Worm (Caenorhabditis elegans) whole organism, L4 larva: Measurements from ENCODE around the gene F07B10.7.

Experiments
- F10B5.3 ChIP-seq: sonication (generic microtip); optimal IDR thresholded peaks from 2 replicates; lab custom pipeline; 2016; ENCODE audit warnings: mild to moderate bottlenecking, missing genetic modification characterization, missing compliant biosample characterization
- F26F4.8 ChIP-seq: fragments of 200-800 bp; sonication (Bioruptor generic); conservative IDR thresholded peaks from 2 replicates; pipeline ENCODE4 v1.3.6; 2022; ENCODE audit warnings: missing genetic modification characterization, missing compliant biosample characterization
- T26A8.4 ChIP-seq: fragments of 200-800 bp; sonication (Bioruptor generic); IDR thresholded peaks from 2 replicates; pipeline ENCODE4 v1.3.6; 2022; ENCODE audit warnings: missing genetic modification characterization, missing compliant biosample characterization
- Y75B8A.6 ChIP-seq: fragments of 200-800 bp; sonication (Bioruptor generic); IDR thresholded peaks from 2 replicates; pipeline ENCODE4 v1.3.6; 2022; ENCODE audit warnings: missing genetic modification reagents, missing genetic modification characterization, missing compliant biosample characterization
- aha-1 ChIP-seq: fragments of 150-350 bp; peaks from one replicate; lab custom pipeline; 2014; ENCODE audit warnings: missing biosample characterization, missing genetic modification characterization
- ceh-20 ChIP-seq: fragments of 200-800 bp; sonication (Bioruptor generic); IDR thresholded peaks from 2 replicates; pipeline ENCODE4 v1.3.6; 2022; ENCODE audit warnings: missing genetic modification reagents, missing genetic modification characterization, missing compliant biosample characterization
- ceh-44 ChIP-seq: fragments of 200-800 bp; sonication (Bioruptor generic); IDR thresholded peaks from 2 replicates; pipeline ENCODE4 v1.3.6; 2022; ENCODE audit warnings: missing genetic modification reagents, missing genetic modification characterization, missing compliant biosample characterization
- ceh-82 ChIP-seq: sonication (generic microtip); optimal IDR thresholded peaks from 2 replicates; lab custom pipeline; 2017; ENCODE audit warnings: missing biosample characterization, missing genetic modification characterization
- daf-16 ChIP-seq, 3 experiments: sonication (generic microtip); optimal IDR thresholded peaks; 2 replicates each; lab custom pipeline; 2016 to 2017; ENCODE audit warnings: missing genetic modification characterization in 3 of 3, missing genetic modification reagents in 3 of 3, mild to moderate bottlenecking in 2 of 3, missing compliant biosample characterization in 2 of 3, missing biosample characterization in 1 of 3, moderate library complexity in 1 of 3
- daf-19 ChIP-seq: fragments of 200-800 bp; sonication (Bioruptor generic); conservative IDR thresholded peaks from 2 replicates; pipeline ENCODE4 v1.3.6; 2022; ENCODE audit warnings: missing genetic modification characterization, missing compliant biosample characterization
- dmd-9 ChIP-seq: fragments of 200-800 bp; sonication (Bioruptor generic); IDR thresholded peaks from 2 replicates; pipeline ENCODE4 v1.3.6; 2022; ENCODE audit warnings: missing genetic modification reagents, missing genetic modification characterization, missing compliant biosample characterization
- dpl-1 ChIP-seq: fragments of 150-350 bp; optimal IDR thresholded peaks from 2 replicates; lab custom pipeline; 2014; ENCODE audit warnings: missing biosample characterization, missing genetic modification reagents, missing genetic modification characterization
- dve-1 ChIP-seq: sonication (generic microtip); optimal IDR thresholded peaks from 2 replicates; lab custom pipeline; 2017; ENCODE audit warnings: antibody characterized with exemption, mild to moderate bottlenecking, missing genetic modification characterization, missing compliant biosample characterization; ENCODE audit not compliant: insufficient read depth
- hif-1 ChIP-seq, 2 experiments: sonication (generic microtip); optimal IDR thresholded peaks; 2 replicates each; lab custom pipeline; 2016 to 2017; ENCODE audit warnings: missing compliant biosample characterization in 2 of 2, missing genetic modification characterization in 2 of 2, missing genetic modification reagents in 2 of 2, missing genotype in 2 of 2, mild to moderate bottlenecking in 1 of 2
- hlh-11 ChIP-seq: fragments of 200-800 bp; sonication (Bioruptor generic); optimal IDR thresholded peaks from 2 replicates; lab custom pipeline; 2018; ENCODE audit warnings: mild to moderate bottlenecking, missing genetic modification characterization, missing compliant biosample characterization
- lim-7 ChIP-seq: fragments of 200-800 bp; sonication (Bioruptor generic); IDR thresholded peaks from 2 replicates; pipeline ENCODE4 v1.3.6; 2022; ENCODE audit warnings: missing genetic modification characterization, missing compliant biosample characterization
- lin-15B ChIP-seq: fragments of 150-350 bp; sonication (generic microtip); optimal IDR thresholded peaks from 3 replicates; lab custom pipeline; 2014; ENCODE audit warnings: missing biosample characterization, missing genetic modification characterization
- lin-29 ChIP-seq: fragments of 200-800 bp; sonication (Bioruptor generic); IDR thresholded peaks from 2 replicates; pipeline ENCODE4 v1.3.6; 2022; ENCODE audit warnings: missing genetic modification reagents, missing genetic modification characterization, missing compliant biosample characterization
- lin-39 ChIP-seq: fragments of 150-350 bp; optimal IDR thresholded peaks from 2 replicates; lab custom pipeline; 2014; ENCODE audit warnings: missing biosample characterization, missing genetic modification reagents, missing genetic modification characterization
- lsy-2 ChIP-seq, 2 experiments: fragments of 150-350 bp in 1 of 2; sonication (generic microtip) in 1 of 2; optimal IDR thresholded peaks; 2 replicates each; lab custom pipeline; 2014 to 2017; ENCODE audit warnings: missing biosample characterization in 2 of 2, missing genetic modification characterization in 2 of 2
- mdl-1 ChIP-seq, 2 experiments: fragments of 150-350 bp in 1 of 2; sonication (generic microtip) in 1 of 2; optimal IDR thresholded peaks; 2 replicates each; lab custom pipeline; 2014 to 2017; ENCODE audit warnings: missing biosample characterization in 2 of 2, missing genetic modification characterization in 2 of 2
- mes-2 ChIP-seq: sonication (generic microtip); optimal IDR thresholded peaks from 2 replicates; lab custom pipeline; 2016; ENCODE audit warnings: missing genotype, mild to moderate bottlenecking, missing genetic modification characterization, missing compliant biosample characterization; ENCODE audit not compliant: poor library complexity, severe bottlenecking
- nhr-11 ChIP-seq: fragments of 150-350 bp; optimal IDR thresholded peaks from 2 replicates; lab custom pipeline; 2014; ENCODE audit warnings: missing biosample characterization, missing genetic modification characterization
- nhr-111 ChIP-seq: fragments of 200-800 bp; sonication (Bioruptor generic); optimal IDR thresholded peaks from 2 replicates; lab custom pipeline; 2018; ENCODE audit warnings: mild to moderate bottlenecking, missing genetic modification characterization, missing compliant biosample characterization
- nhr-28 ChIP-seq: fragments of 150-350 bp; optimal IDR thresholded peaks from 2 replicates; lab custom pipeline; 2014; ENCODE audit warnings: missing biosample characterization, missing genetic modification characterization
- nhr-41 ChIP-seq: fragments of 200-800 bp; sonication (Bioruptor generic); IDR thresholded peaks from 2 replicates; pipeline ENCODE4 v1.3.6; 2022; ENCODE audit warnings: missing genetic modification reagents, missing genetic modification characterization, missing compliant biosample characterization
- nhr-42 ChIP-seq: fragments of 200-800 bp; sonication (Bioruptor generic); IDR thresholded peaks from 2 replicates; pipeline ENCODE4 v1.3.6; 2022; ENCODE audit warnings: missing genetic modification characterization, missing compliant biosample characterization
- nhr-48 ChIP-seq: sonication (generic microtip); optimal IDR thresholded peaks from 2 replicates; lab custom pipeline; 2016; ENCODE audit warnings: mild to moderate bottlenecking, missing genetic modification characterization, missing compliant biosample characterization
- nhr-6 ChIP-seq: fragments of 150-350 bp; optimal IDR thresholded peaks from 2 replicates; lab custom pipeline; 2014; ENCODE audit warnings: missing biosample characterization, missing genetic modification characterization
- nhr-77 ChIP-seq: fragments of 150-350 bp; optimal IDR thresholded peaks from 2 replicates; lab custom pipeline; 2014; ENCODE audit warnings: missing biosample characterization, missing genetic modification characterization
- pqm-1 ChIP-seq: sonication (generic microtip); optimal IDR thresholded peaks from 2 replicates; lab custom pipeline; 2017; ENCODE audit warnings: missing biosample characterization, missing genetic modification characterization
- skn-1 ChIP-seq: fragments of 150-350 bp; optimal IDR thresholded peaks from 2 replicates; lab custom pipeline; 2014; ENCODE audit warnings: missing biosample characterization, missing genetic modification characterization
- tag-97 ChIP-seq: fragments of 200-800 bp; sonication (Bioruptor generic); IDR thresholded peaks from 2 replicates; pipeline ENCODE4 v1.3.6; 2022; ENCODE audit warnings: missing genetic modification characterization, missing compliant biosample characterization
- zip-11 ChIP-seq: fragments of 200-800 bp; sonication (Bioruptor generic); IDR thresholded peaks from 2 replicates; pipeline ENCODE4 v1.3.6; 2022; ENCODE audit warnings: missing genetic modification characterization, missing compliant biosample characterization

Gene F07B10.7

DNA sequence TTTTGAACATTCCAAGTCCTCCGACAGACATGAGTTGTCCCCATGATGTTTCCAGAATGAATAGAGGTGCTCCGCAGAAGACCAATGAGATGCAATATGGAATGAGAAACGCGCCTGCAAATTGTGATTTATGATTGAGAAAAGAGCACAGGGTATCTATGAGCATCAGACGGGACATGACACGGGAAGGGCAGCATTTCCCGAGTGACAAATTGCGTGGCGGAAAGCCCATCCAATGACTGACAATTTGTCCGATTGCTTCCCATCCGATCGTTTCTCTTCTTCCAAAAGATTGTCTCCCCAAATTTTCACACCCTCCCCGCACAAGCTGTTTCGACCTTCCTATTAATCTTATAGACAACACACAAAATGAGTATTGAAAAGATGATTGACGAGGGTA lies 47.3 kb upstream of the F07B10.7 start:
- TF ChIP-seq lin-15B (tag; lab: Kevin White, UChicago), result no peak
- peak; percentile 35 for TF ChIP-seq hlh-11 (tag; lab: Kevin White, UChicago)
- no peak for TF ChIP-seq ceh-44 (GFP tag; lab: Robert Waterston, UW)
- no peak for TF ChIP-seq tag-97 (GFP tag; lab: Robert Waterston, UW)
- TF ChIP-seq skn-1, result no peak
- no peak for TF ChIP-seq nhr-41 (GFP tag; lab: Robert Waterston, UW)
- no peak for TF ChIP-seq ceh-82 (tag; lab: Kevin White, UChicago)
- no peak for TF ChIP-seq lin-29
- TF ChIP-seq F26F4.8 (GFP tag; lab: Robert Waterston, UW), result no peak
- TF ChIP-seq mes-2 (tag; lab: Kevin White, UChicago), result no peak
- no peak for TF ChIP-seq hif-1 (tag; optimal IDR thresholded peaks at IDR 0.05; lab: Kevin White, UChicago)
- TF ChIP-seq F10B5.3 (tag; lab: Kevin White, UChicago), result no peak
- TF ChIP-seq nhr-6 (tag; lab: Kevin White, UChicago), result no peak
- TF ChIP-seq aha-1 (tag; lab: Kevin White, UChicago), result no peak
- no peak for TF ChIP-seq pqm-1 (tag; lab: Kevin White, UChicago)
- TF ChIP-seq daf-16 (GFP tag; optimal IDR thresholded peaks at IDR 0.05; lab: Kevin White, UChicago), result peak in 1 of 2 experiments; percentile 11
- no peak for TF ChIP-seq daf-16 (tag; optimal IDR thresholded peaks at IDR 0.05; lab: Kevin White, UChicago)
- TF ChIP-seq dpl-1 (GFP tag; lab: Kevin White, UChicago), result no peak
- TF ChIP-seq zip-11 (GFP tag; lab: Robert Waterston, UW), result no peak
- no peak for TF ChIP-seq nhr-77
- peak; percentile 47; the same call in 1 of the 2 replicates for TF ChIP-seq ceh-20 (GFP tag; lab: Robert Waterston, UW)
- no peak for TF ChIP-seq Y75B8A.6 (GFP tag; lab: Robert Waterston, UW)
- TF ChIP-seq nhr-48 (tag; lab: Kevin White, UChicago), result no peak
- TF ChIP-seq nhr-11 (tag; lab: Kevin White, UChicago), result peak; percentile 9
- no peak for TF ChIP-seq nhr-111 (GFP tag; lab: Kevin White, UChicago)
- no peak for TF ChIP-seq lim-7 (GFP tag; lab: Robert Waterston, UW)
- TF ChIP-seq, all 104 proteins: peak for 4

ce11 chrV:11304879-11305278 lies 44.4 kb upstream of the F07B10.7 start, which contains the start of gene srh-45:
TSS of gene srh-45 (minus strand) at chrV:11304979.
- no peak for TF ChIP-seq daf-19 (GFP tag; lab: Robert Waterston, UW)
- no peak for TF ChIP-seq daf-16 (GFP tag; optimal IDR thresholded peaks at IDR 0.05; lab: Kevin White, UChicago)
- TF ChIP-seq daf-16 (tag; optimal IDR thresholded peaks at IDR 0.05; lab: Kevin White, UChicago), result no peak
- TF ChIP-seq dmd-9 (GFP tag; lab: Robert Waterston, UW), result no peak
- TF ChIP-seq dve-1 (tag; lab: Kevin White, UChicago), result no peak
- TF ChIP-seq lin-39 (tag; lab: Kevin White, UChicago), result no peak
- peak; percentile 52 for TF ChIP-seq aha-1 (tag; lab: Kevin White, UChicago)
- no peak for TF ChIP-seq lsy-2 (tag; optimal IDR thresholded peaks at IDR 0.05; lab: Kevin White, UChicago)
- no peak for TF ChIP-seq T26A8.4 (GFP tag; lab: Robert Waterston, UW)

DNA sequence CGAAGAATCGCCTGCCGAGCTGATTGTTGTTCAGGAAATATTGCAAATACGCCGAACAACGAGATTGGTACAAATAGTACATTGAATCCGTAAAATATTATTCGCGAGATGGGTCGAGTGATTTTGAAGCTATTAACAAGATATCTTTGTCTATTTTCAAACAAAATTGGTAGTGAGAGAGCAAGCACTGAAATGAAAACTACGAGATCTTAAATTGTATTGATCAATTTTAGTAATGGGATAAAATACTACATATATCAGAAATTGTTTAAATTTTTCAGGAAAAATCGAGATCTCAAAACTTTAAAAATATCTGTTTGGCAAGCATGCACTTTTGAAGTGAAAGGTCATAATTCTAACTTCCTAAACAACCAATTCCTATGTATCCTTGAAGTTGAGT lies 43.7 kb upstream of the F07B10.7 start:
- no peak for TF ChIP-seq mdl-1 (tag; optimal IDR thresholded peaks at IDR 0.05; lab: Kevin White, UChicago)
- TF ChIP-seq aha-1 (tag; lab: Kevin White, UChicago), result peak; percentile 94

DNA sequence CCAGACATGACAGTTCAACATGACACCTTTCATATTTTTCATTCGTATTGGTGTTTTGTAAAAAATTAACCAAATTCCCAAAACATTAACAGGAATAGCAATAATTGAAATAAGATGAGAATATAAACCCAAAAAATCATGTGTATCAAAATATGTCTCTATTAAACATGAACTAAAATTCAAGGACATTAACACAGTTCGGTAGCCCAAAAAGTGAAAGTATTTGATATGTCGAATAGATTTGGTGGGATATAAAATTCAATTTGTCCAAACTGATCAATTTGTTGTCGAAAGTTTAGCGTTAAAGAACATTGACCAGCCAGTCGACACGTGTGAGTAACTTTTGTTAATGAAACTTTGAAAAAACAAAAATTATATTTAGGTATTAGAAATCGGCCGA lies 42.2 kb upstream of the F07B10.7 start, which contains the start of gene srh-46:
srh-46 (minus strand) TSS at position 189 of the 400 bp plus-strand sequence.
- TF ChIP-seq nhr-42 (GFP tag; lab: Robert Waterston, UW), result no peak
- TF ChIP-seq nhr-28 (tag; lab: Kevin White, UChicago), result peak; percentile 14
- no peak for TF ChIP-seq nhr-11 (tag; lab: Kevin White, UChicago)
